Fruit fly (Drosophila melanogaster): ENCODE measurements around the gene CG17652.

dm6 chr2L:1717247-1717646 lies 14.9 kb downstream of the CG17652 start:
- TF ChIP-seq Sin3A (optimal IDR thresholded peaks at IDR 0.05), result no peak
- TF ChIP-seq psq (optimal IDR thresholded peaks at IDR 0.05), result no peak
